Worm (Caenorhabditis elegans) whole organism, L2 larva: ENCODE measurements around the gene Y51B9A.6.

Experiments
- F13H6.1 ChIP-seq: sonication (generic microtip); optimal IDR thresholded peaks from 2 replicates; lab custom pipeline; 2016; ENCODE audit warnings: missing genetic modification characterization, missing compliant biosample characterization
- ceh-82 ChIP-seq: fragments of 150-350 bp; optimal IDR thresholded peaks from 2 replicates; lab custom pipeline; 2014; ENCODE audit warnings: missing biosample characterization, missing genetic modification characterization
- lsy-2 ChIP-seq, 2 experiments: fragments of 150-350 bp in 1 of 2; sonication (generic microtip) in 1 of 2; optimal IDR thresholded peaks; 2 replicates each; lab custom pipeline; 2014 to 2017; ENCODE audit warnings: missing biosample characterization in 2 of 2, missing genetic modification characterization in 2 of 2
- nhr-237 ChIP-seq: fragments of 150-350 bp; optimal IDR thresholded peaks from 2 replicates; lab custom pipeline; 2014; ENCODE audit warnings: missing biosample characterization, missing genetic modification characterization

DNA sequence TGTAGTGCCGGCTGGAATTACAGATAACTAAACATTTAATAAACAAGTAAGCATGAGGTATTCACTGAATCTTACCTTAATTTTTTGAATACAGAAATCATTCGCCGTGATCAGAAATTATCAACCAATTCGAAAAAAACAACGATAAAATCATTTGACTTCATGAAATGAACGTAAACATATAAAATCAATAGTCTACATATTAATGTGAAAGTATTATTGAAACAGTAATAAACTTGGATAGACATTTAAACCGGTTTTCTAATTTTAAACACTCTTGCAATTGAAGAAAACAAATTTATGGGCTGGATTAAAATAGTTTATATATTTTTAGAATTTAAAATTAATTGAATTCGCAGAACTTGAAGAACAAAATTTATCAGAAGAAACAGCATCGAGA is 38.9 kb upstream of the Y51B9A.6 start, which contains the start of gene chil-16:
- no peak for TF ChIP-seq F13H6.1 (tag; lab: Kevin White, UChicago)
- TF ChIP-seq nhr-237 (tag; lab: Kevin White, UChicago), result no peak
- no peak for TF ChIP-seq lsy-2 (tag; optimal IDR thresholded peaks at IDR 0.05; lab: Kevin White, UChicago)
- no peak for TF ChIP-seq ceh-82 (tag; lab: Kevin White, UChicago)
